Worm (Caenorhabditis elegans) whole organism, L4/young adult: ENCODE results near the gene fbxb-77.

ENCODE experiments used
- W03F9.2 ChIP-seq: fragments of 150-350 bp; optimal IDR thresholded peaks from 2 replicates; lab custom pipeline; 2014; ENCODE audit warnings: missing biosample characterization, missing genetic modification characterization
- dao-5 ChIP-seq: sonication (generic microtip); optimal IDR thresholded peaks from 2 replicates; lab custom pipeline; 2016; ENCODE audit warnings: missing genotype, missing genetic modification characterization, moderate library complexity, missing compliant biosample characterization
- him-1 ChIP-seq: sonication (generic microtip); optimal IDR thresholded peaks from 2 replicates; lab custom pipeline; 2016; ENCODE audit warnings: missing genotype, missing genetic modification reagents, missing genetic modification characterization, missing compliant biosample characterization

DNA sequence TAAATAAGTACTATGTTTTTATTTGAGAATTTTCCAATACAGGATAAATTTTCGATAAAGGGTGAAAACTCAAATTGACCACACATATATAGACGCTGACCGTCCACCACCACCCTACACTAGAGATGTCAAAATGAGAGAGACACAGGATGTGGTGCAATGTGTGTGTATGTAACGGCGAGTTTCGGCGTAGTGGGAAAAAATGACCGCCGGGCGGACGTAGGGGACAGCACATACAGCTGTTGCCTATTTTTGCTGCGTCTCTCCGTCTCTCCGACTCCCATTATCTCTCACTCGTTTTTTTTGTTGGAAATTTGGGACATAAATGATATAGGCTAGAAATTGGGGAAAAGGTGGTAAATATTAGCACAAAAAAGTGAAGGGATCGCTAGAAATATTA is 25.2 kb upstream of the fbxb-77 start:
- TF ChIP-seq W03F9.2 (no peak), dao-5 (tag; lab: Kevin White, UChicago) (no peak), him-1 (tag; lab: Kevin White, UChicago) (no peak)
